Fruit fly (Drosophila melanogaster) whole organism, pupa: Measurements from ENCODE around the gene CG13796.

Experiments used
- CG10348 ChIP-seq: fragments of 200-800 bp; sonication (Bioruptor generic); IDR thresholded peaks from 2 replicates; pipeline ENCODE4 v1.3.6; 2022; ENCODE audit warnings: missing biosample characterization, missing genetic modification characterization
- CG12605 ChIP-seq: fragments of 200-800 bp; sonication (Bioruptor generic); IDR thresholded peaks from 2 replicates; pipeline ENCODE4 v1.3.6; 2022; ENCODE audit warnings: missing biosample characterization, missing genetic modification characterization
- CG13204 ChIP-seq: fragments of 200-800 bp; sonication (Bioruptor generic); optimal IDR thresholded peaks from 2 replicates; lab custom pipeline; 2018; ENCODE audit warnings: missing biosample characterization, mild to moderate bottlenecking, missing genetic modification characterization, moderate library complexity
- CG14655 ChIP-seq: fragments of 200-800 bp; sonication (Bioruptor generic); optimal IDR thresholded peaks from 3 replicates; lab custom pipeline; 2017; ENCODE audit warnings: mild to moderate bottlenecking, missing biosample characterization, missing genetic modification reagents, missing genetic modification characterization
- CG15710 ChIP-seq: fragments of 200-800 bp; sonication (Bioruptor generic); optimal IDR thresholded peaks from 2 replicates; lab custom pipeline; 2018; ENCODE audit warnings: missing biosample characterization, mild to moderate bottlenecking, missing genetic modification characterization, moderate library complexity
- CG17806 ChIP-seq: fragments of 200-800 bp; sonication (Bioruptor generic); optimal IDR thresholded peaks from 2 replicates; lab custom pipeline; 2018; ENCODE audit warnings: missing biosample characterization, mild to moderate bottlenecking, missing genetic modification characterization, moderate library complexity
- CG32121 ChIP-seq: fragments of 200-800 bp; sonication (Bioruptor generic); IDR thresholded peaks from 2 replicates; pipeline ENCODE4 v1.3.6; 2022; ENCODE audit warnings: missing biosample characterization, missing genetic modification characterization
- CG34367 ChIP-seq: fragments of 200-800 bp; sonication (Bioruptor generic); optimal IDR thresholded peaks from 2 replicates; lab custom pipeline; 2018; ENCODE audit warnings: missing biosample characterization, mild to moderate bottlenecking, missing genetic modification characterization
- CG4496 ChIP-seq: fragments of 200-800 bp; sonication (Bioruptor generic); IDR thresholded peaks from 3 replicates; pipeline ENCODE4 v1.3.6; 2022; ENCODE audit warnings: missing biosample characterization, missing genetic modification characterization
- CG8159 ChIP-seq: fragments of 200-800 bp; sonication (Bioruptor generic); optimal IDR thresholded peaks from 3 replicates; lab custom pipeline; 2018; ENCODE audit warnings: missing biosample characterization, mild to moderate bottlenecking, missing genetic modification characterization, moderate library complexity
- CG8301 ChIP-seq: fragments of 200-800 bp; sonication (Bioruptor generic); optimal IDR thresholded peaks from 2 replicates; lab custom pipeline; 2018; ENCODE audit warnings: missing biosample characterization, mild to moderate bottlenecking, missing genetic modification characterization
- CG9948 ChIP-seq: fragments of 200-800 bp; sonication (Bioruptor generic); optimal IDR thresholded peaks from 2 replicates; lab custom pipeline; 2018; ENCODE audit warnings: missing biosample characterization, mild to moderate bottlenecking, missing genetic modification characterization, moderate library complexity
- D1 ChIP-seq: fragments of 200-800 bp; sonication (Bioruptor generic); optimal IDR thresholded peaks from 2 replicates; lab custom pipeline; 2018; ENCODE audit warnings: missing biosample characterization, mild to moderate bottlenecking, missing genetic modification characterization, moderate library complexity
- EcR ChIP-seq: fragments of 200-800 bp; sonication (Bioruptor generic); optimal IDR thresholded peaks from 3 replicates; lab custom pipeline; 2019; ENCODE audit warnings: missing biosample characterization, missing genetic modification characterization, mild to moderate bottlenecking, moderate library complexity, missing genetic modification reagents
- Ets98B ChIP-seq: fragments of 200-800 bp; sonication (Bioruptor generic); IDR thresholded peaks from 2 replicates; pipeline ENCODE4 v1.3.6; 2022; ENCODE audit warnings: missing biosample characterization, missing genetic modification characterization
- Pif1A ChIP-seq: fragments of 200-800 bp; sonication (Bioruptor generic); optimal IDR thresholded peaks from 3 replicates; lab custom pipeline; 2016; ENCODE audit warnings: missing biosample characterization, missing genetic modification characterization
- Pif1B ChIP-seq: fragments of 200-800 bp; sonication (Bioruptor generic); optimal IDR thresholded peaks from 3 replicates; lab custom pipeline; 2016; ENCODE audit warnings: missing biosample characterization, missing genetic modification characterization
- Snoo ChIP-seq: fragments of 200-800 bp; sonication (Bioruptor generic); optimal IDR thresholded peaks from 3 replicates; lab custom pipeline; 2017; ENCODE audit warnings: missing biosample characterization, mild to moderate bottlenecking, missing genetic modification characterization, inconsistent platforms
- fd96Ca ChIP-seq: fragments of 200-800 bp; sonication (Bioruptor generic); IDR thresholded peaks from 3 replicates; pipeline ENCODE4 v1.3.6; 2022; ENCODE audit warnings: missing biosample characterization, missing genetic modification characterization
- gl ChIP-seq: fragments of 200-800 bp; sonication (Bioruptor generic); optimal IDR thresholded peaks from 2 replicates; lab custom pipeline; 2018; ENCODE audit warnings: missing biosample characterization, mild to moderate bottlenecking, missing genetic modification characterization
- rn ChIP-seq: fragments of 200-800 bp; sonication (Bioruptor generic); IDR thresholded peaks from 2 replicates; pipeline ENCODE4 v1.3.6; 2022; ENCODE audit warnings: missing biosample characterization, missing genetic modification characterization

CG13796 gene

DNA sequence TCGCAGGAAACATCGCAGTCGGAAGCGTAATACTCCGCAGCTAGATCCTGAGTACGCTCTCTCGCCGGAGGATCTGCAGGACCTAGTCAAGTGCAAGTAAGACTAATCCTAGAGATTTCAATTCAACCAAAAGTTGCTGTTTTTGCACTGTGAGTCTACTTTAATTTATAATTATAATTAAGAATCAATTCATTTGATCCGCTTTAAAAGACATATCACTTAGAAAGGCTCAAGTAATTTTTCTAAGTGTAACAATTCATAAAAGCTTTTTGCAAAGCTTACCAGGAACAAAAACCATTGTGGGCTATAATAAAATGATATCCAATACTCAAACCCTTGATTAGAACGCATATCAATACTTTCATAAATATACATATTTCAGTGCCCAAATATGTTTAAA, 24.4 kb upstream of the CG13796 start:
- TF ChIP-seq CG8159 (tag; lab: Kevin White, UChicago) (peak; percentile 2), CG4496 (GFP tag; lab: Robert Waterston, UW) (peak; percentile 51; the same call in 2 of the 3 replicates), CG14655 (GFP tag; lab: Kevin White, UChicago) (no peak), CG12605 (GFP tag; lab: Robert Waterston, UW) (no peak)

DNA sequence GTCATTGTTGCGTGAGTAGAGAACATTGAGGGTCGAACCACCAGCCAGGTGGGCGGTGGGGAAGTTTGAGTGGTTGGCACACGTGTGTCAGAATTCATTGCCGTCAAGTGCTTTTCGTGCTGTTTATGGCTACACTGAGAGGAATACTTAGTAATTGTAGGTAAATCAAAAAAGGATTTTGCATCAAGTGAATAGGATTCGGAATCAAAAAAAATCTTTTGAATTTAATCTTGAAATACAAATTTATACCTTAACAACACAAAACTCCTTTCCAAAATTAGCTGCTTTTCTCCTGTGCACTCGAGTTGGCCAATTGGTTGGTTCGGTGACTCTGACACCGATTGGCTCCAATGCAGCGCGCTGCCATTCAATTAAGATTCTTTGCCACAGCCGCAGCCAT, 22.1 kb upstream of the CG13796 start:
- TF ChIP-seq Pif1B = no peak
- no peak for TF ChIP-seq CG34367 (tag; lab: Kevin White, UChicago)
- TF ChIP-seq gl (tag; lab: Kevin White, UChicago) = no peak
- TF ChIP-seq fd96Ca = peak; percentile 69; the same call in 2 of the 3 replicates
- peak; percentile 53 for TF ChIP-seq Ets98B (GFP tag; lab: Robert Waterston, UW)
- no peak for TF ChIP-seq rn (GFP tag; lab: Robert Waterston, UW)
- peak; percentile 27 for TF ChIP-seq CG17806 (tag; lab: Kevin White, UChicago)
- TF ChIP-seq Pif1A = no peak
- TF ChIP-seq CG32121 (GFP tag; lab: Robert Waterston, UW) = peak; percentile 53; the same call in 1 of the 2 replicates
- peak; percentile 5 for TF ChIP-seq CG9948
- no peak for TF ChIP-seq CG15710 (tag; lab: Kevin White, UChicago)
- no peak for TF ChIP-seq Snoo (tag; lab: Kevin White, UChicago)
- TF ChIP-seq CG4496 (GFP tag; lab: Robert Waterston, UW) = peak; percentile 70; the same call in 2 of the 3 replicates
- no peak for TF ChIP-seq EcR (GFP tag; lab: Kevin White, UChicago)
- peak; percentile 31 for TF ChIP-seq CG14655 (GFP tag; lab: Kevin White, UChicago)
- TF ChIP-seq CG10348 (GFP tag; lab: Robert Waterston, UW) = no peak
- TF ChIP-seq CG12605 (GFP tag; lab: Robert Waterston, UW) = no peak
- TF ChIP-seq CG13204 = no peak
- peak; percentile 25 for TF ChIP-seq CG8159 (tag; lab: Kevin White, UChicago)
- TF ChIP-seq CG8301 (tag; lab: Kevin White, UChicago) = peak; percentile 43
- TF ChIP-seq D1 (tag; lab: Kevin White, UChicago) = no peak

DNA sequence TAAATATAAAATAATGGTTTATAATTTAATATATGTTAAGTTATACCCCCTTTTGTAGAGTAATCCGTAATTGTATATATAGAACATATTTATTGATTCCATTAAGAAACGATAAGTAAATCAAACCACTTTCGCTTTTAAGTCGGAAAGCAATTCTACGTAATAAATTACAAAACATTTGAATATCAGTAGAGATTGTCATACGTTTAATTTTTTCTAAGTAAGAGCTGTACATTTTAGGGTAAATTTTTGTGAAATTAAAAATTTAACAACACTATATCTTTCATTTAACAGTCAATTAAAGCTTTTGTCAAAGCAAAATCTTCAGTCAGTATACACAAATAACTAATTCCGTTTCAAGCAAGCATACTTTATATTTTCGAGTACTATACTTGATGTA, 21.4 kb upstream of the CG13796 start, which contains the start of gene CG46025:
TSS of gene CG46025 (plus strand) at position 301 of the 400 bp plus-strand sequence.
- TF ChIP-seq CG8301 (tag; lab: Kevin White, UChicago) = no peak
- no peak for TF ChIP-seq CG34367 (tag; lab: Kevin White, UChicago)
- TF ChIP-seq Ets98B (GFP tag; lab: Robert Waterston, UW) = no peak
- no peak for TF ChIP-seq CG4496 (GFP tag; lab: Robert Waterston, UW)
- TF ChIP-seq CG13204 = no peak
- TF ChIP-seq CG17806 (tag; lab: Kevin White, UChicago) = no peak
- TF ChIP-seq CG8159 (tag; lab: Kevin White, UChicago) = no peak
- TF ChIP-seq CG15710 (tag; lab: Kevin White, UChicago) = no peak
- TF ChIP-seq CG10348 (GFP tag; lab: Robert Waterston, UW) = no peak
- TF ChIP-seq Pif1B = no peak
- no peak for TF ChIP-seq CG32121 (GFP tag; lab: Robert Waterston, UW)
- no peak for TF ChIP-seq CG9948

DNA sequence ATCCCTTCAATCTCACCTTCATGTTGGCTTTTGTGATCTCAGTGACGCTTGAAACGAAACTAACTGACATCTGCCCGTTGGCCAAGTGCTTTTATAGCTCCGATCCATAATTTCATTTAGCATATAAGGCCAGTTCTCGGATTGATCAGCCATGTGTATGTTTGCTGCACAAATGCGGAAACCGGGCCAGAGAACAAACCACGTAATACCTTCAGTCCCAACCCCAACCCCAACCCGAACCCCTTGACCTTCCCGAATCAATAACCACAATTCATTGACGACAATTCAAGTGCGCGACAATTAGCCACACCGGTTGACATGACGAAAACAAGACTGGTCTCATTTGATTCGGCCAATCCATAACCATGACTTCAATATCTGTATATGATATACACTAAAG, 20.6 kb upstream of the CG13796 start, which contains the start of gene CG7203:
TSS of gene CG7203 (minus strand) at position 101 of the 400 bp plus-strand sequence.
- TF ChIP-seq Pif1B (no peak), CG13204 (no peak), fd96Ca (no peak), CG34367 (tag; lab: Kevin White, UChicago) (no peak), Pif1A (no peak), CG4496 (GFP tag; lab: Robert Waterston, UW) (no peak), Ets98B (GFP tag; lab: Robert Waterston, UW) (no peak), CG32121 (GFP tag; lab: Robert Waterston, UW) (no peak), CG10348 (GFP tag; lab: Robert Waterston, UW) (no peak), CG14655 (GFP tag; lab: Kevin White, UChicago) (no peak)

DNA sequence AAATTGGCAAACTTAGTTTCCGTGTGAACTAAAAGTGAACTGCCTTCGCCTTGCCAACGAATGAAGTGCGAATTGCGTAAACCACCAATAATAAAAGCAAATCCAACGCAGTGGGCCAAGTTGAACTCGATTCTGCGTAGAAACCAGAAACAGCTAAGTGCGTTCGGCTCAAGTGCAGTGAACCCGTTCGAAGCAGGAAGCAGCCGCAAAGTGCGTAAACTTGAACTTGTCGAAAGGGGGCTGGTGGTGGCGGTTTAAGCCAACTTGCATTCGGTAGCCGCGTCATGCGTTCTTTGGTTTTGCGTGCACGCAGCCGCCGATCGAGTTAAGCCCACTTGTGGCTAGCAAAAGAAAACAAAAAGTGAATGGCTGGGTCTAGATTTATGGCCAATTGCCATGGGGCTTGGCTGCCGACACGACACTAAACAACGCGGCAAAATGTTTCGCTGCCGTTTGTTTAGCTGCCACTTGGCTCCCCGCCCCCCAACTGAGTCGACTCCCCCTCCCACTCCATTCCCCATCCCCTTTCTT, 18.2 kb upstream of the CG13796 start:
- peak; percentile 95 for TF ChIP-seq EcR (GFP tag; lab: Kevin White, UChicago)
- TF ChIP-seq CG13204 = peak; percentile 17
- TF ChIP-seq CG10348 (GFP tag; lab: Robert Waterston, UW) = no peak
- TF ChIP-seq D1 (tag; lab: Kevin White, UChicago) = no peak
- 0 out of 3 replicates have a peak, but pooled peaks have one; percentile 20 for TF ChIP-seq fd96Ca
- 0 out of 3 replicates have a peak, but pooled peaks have one; percentile 40 for TF ChIP-seq CG4496 (GFP tag; lab: Robert Waterston, UW)
- TF ChIP-seq, all 21 proteins: peak for 4

DNA sequence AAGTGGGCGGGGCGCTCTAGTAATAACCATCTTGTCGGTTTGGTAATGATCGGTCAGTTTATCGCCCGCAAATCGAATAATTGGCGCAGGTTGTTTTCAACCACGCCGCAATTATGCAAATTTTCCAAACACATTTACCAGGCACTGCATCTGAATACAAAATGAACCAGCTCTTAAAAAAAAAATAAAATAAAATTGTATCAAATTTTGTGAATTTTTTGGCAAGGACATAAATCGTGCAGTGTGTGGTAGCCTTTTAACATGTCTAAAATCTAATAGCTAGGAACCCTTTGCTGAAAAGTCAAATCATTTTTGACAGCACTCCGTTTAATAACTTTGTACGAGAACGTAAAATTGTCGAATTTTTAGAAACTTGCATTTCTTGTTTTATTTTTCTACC, 14.5 kb upstream of the CG13796 start, which contains the start of gene ATPsynGL:
TSS of gene ATPsynGL (plus strand) at position 301 of the 400 bp plus-strand sequence.
- TF ChIP-seq Pif1B = no peak
- TF ChIP-seq, all 21 proteins: peak for 0

DNA sequence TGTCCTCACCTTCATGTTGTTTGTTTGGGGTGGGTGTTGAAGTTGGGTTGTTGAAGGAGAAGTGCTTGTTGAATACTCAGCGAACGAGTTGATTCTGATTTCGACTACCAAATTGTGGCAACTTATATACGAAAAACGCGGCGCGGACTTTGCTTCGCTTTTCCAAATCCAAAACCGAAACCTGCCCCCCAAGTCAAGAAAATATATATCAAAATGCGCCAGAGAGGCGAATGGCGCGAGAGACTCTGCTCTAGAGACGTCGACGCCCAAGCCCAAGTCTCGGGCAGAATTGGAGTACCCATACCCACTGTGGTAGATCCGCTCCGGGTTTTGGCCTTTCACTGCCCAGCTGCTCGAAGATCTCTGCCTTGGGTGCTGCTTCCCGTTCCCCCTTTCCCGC, 12.3 kb upstream of the CG13796 start, which contains the start of gene CG7214:
TSS of gene CG7214 (minus strand) at position 101 of the 400 bp plus-strand sequence.
- no peak for TF ChIP-seq CG17806 (tag; lab: Kevin White, UChicago)
- TF ChIP-seq CG15710 (tag; lab: Kevin White, UChicago) = no peak
- TF ChIP-seq D1 (tag; lab: Kevin White, UChicago) = no peak
- TF ChIP-seq Pif1A = no peak
- no peak for TF ChIP-seq fd96Ca
- TF ChIP-seq CG13204 = no peak
- TF ChIP-seq CG8301 (tag; lab: Kevin White, UChicago) = no peak
- no peak for TF ChIP-seq CG8159 (tag; lab: Kevin White, UChicago)
- no peak for TF ChIP-seq CG4496 (GFP tag; lab: Robert Waterston, UW)
- no peak for TF ChIP-seq Pif1B
- TF ChIP-seq CG12605 (GFP tag; lab: Robert Waterston, UW) = no peak
- TF ChIP-seq Snoo (tag; lab: Kevin White, UChicago) = no peak
- TF ChIP-seq rn (GFP tag; lab: Robert Waterston, UW) = no peak
- no peak for TF ChIP-seq EcR (GFP tag; lab: Kevin White, UChicago)
- no peak for TF ChIP-seq CG10348 (GFP tag; lab: Robert Waterston, UW)
- no peak for TF ChIP-seq CG14655 (GFP tag; lab: Kevin White, UChicago)
- TF ChIP-seq CG32121 (GFP tag; lab: Robert Waterston, UW) = no peak
- no peak for TF ChIP-seq CG34367 (tag; lab: Kevin White, UChicago)
- no peak for TF ChIP-seq gl (tag; lab: Kevin White, UChicago)
- TF ChIP-seq Ets98B (GFP tag; lab: Robert Waterston, UW) = no peak
